Fruit fly (Drosophila melanogaster): ENCODE results near the gene CG42655.

DNA sequence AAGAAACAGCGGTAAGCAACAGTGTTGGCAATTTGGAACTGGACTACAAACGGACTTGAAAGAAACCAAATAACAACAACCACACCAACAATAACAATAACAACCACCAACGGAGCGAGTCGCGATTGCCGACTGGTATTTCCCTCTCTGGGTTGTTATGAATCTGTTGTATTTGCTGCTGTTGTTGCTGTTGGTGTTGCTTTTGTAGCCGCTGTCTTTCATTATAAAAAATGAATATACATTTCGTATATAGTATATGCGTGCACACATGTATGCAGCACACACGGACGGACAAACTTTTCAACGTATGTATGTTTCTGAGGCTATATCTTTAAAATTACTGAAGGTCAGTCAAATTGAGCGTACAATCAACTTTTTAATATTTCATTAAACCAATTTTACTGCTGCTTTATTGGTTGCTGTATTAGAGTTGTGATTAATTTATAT, 50.1 kb downstream of the CG42655 start:
- no peak for TF ChIP-seq Myc (optimal IDR thresholded peaks at IDR 0.05)
- TF ChIP-seq HLH106 (tag; optimal IDR thresholded peaks at IDR 0.05), result no peak
- no peak for TF ChIP-seq pan (optimal IDR thresholded peaks at IDR 0.05)
- peak; percentile 49 for TF ChIP-seq psq (GFP tag; optimal IDR thresholded peaks at IDR 0.05)
- TF ChIP-seq Jra (GFP tag; optimal IDR thresholded peaks at IDR 0.05), result no peak
- TF ChIP-seq OdsH (GFP tag; optimal IDR thresholded peaks at IDR 0.05), result no peak
- no peak for TF ChIP-seq Sp1 (GFP tag; optimal IDR thresholded peaks at IDR 0.05)
- peak; percentile 46 for TF ChIP-seq sv (GFP tag; optimal IDR thresholded peaks at IDR 0.05)
- no peak for TF ChIP-seq Hr78 (GFP tag; optimal IDR thresholded peaks at IDR 0.05)
- no peak for TF ChIP-seq Hnf4 (GFP tag; optimal IDR thresholded peaks at IDR 0.05)
- TF ChIP-seq Mio (GFP tag; optimal IDR thresholded peaks at IDR 0.05), result no peak
